Fruit fly (Drosophila melanogaster) whole organism, embryonic: Measurements from ENCODE around the gene Pkg21D.
A peak's percentile ranks its signal among the peaks of the same experiment; 100 is the strongest.

Experiments
- Asciz ChIP-seq: fragments of 200-800 bp; sonication (Bioruptor generic); optimal IDR thresholded peaks from 2 replicates; lab custom pipeline; 2017; ENCODE audit warnings: missing biosample characterization, mild to moderate bottlenecking, missing genetic modification characterization, missing genetic modification reagents
- CG10462 ChIP-seq: fragments of 200-800 bp; sonication (Bioruptor generic); optimal IDR thresholded peaks from 2 replicates; lab custom pipeline; 2016; ENCODE audit warnings: missing biosample characterization, missing genetic modification characterization
- CG11560 ChIP-seq: fragments of 200-800 bp; sonication (Bioruptor generic); IDR thresholded peaks from 3 replicates; pipeline ENCODE4 v1.3.6; 2022; ENCODE audit warnings: missing biosample characterization, missing genetic modification characterization
- CG13287 ChIP-seq: fragments of 200-800 bp; sonication (Bioruptor generic); IDR thresholded peaks from 2 replicates; pipeline ENCODE4 v1.3.6; 2022; ENCODE audit warnings: missing biosample characterization, missing genetic modification characterization; ENCODE audit not compliant: partially characterized antibody
- CG15514 ChIP-seq: fragments of 200-800 bp; sonication (Bioruptor generic); optimal IDR thresholded peaks from 3 replicates; lab custom pipeline; 2017; ENCODE audit warnings: missing biosample characterization, missing genetic modification characterization, mild to moderate bottlenecking, moderate library complexity, missing genetic modification reagents
- CG16863 ChIP-seq: fragments of 200-800 bp; sonication (Bioruptor generic); optimal IDR thresholded peaks from 3 replicates; lab custom pipeline; 2016; ENCODE audit warnings: missing biosample characterization, missing genetic modification characterization
- CG17385 ChIP-seq: fragments of 200-800 bp; sonication (Bioruptor generic); optimal IDR thresholded peaks from 3 replicates; lab custom pipeline; 2018; ENCODE audit warnings: missing biosample characterization, mild to moderate bottlenecking, missing genetic modification characterization
- CG2120 ChIP-seq: fragments of 200-800 bp; sonication (Bioruptor generic); optimal IDR thresholded peaks from 3 replicates; lab custom pipeline; 2016; ENCODE audit warnings: missing biosample characterization, missing genetic modification characterization
- CG34224 ChIP-seq: fragments of 200-800 bp; sonication (Bioruptor generic); IDR thresholded peaks from 3 replicates; pipeline ENCODE4 v1.3.6; 2022; ENCODE audit warnings: missing biosample characterization, missing genetic modification characterization; ENCODE audit not compliant: partially characterized antibody
- CG3847 ChIP-seq: fragments of 200-800 bp; sonication (Bioruptor generic); IDR thresholded peaks from 2 replicates; pipeline ENCODE4 v1.3.6; 2022; ENCODE audit warnings: missing biosample characterization, missing genetic modification characterization
- CG3995 ChIP-seq: fragments of 200-800 bp; sonication (Bioruptor generic); optimal IDR thresholded peaks from 3 replicates; lab custom pipeline; 2016; ENCODE audit warnings: missing biosample characterization, missing genetic modification characterization
- CG5180 ChIP-seq: fragments of 200-800 bp; sonication (Bioruptor generic); optimal IDR thresholded peaks from 3 replicates; lab custom pipeline; 2017; ENCODE audit warnings: missing biosample characterization, missing genetic modification characterization, mild to moderate bottlenecking, moderate library complexity, missing genetic modification reagents
- Dbx ChIP-seq: fragments of 200-800 bp; sonication (Bioruptor generic); IDR thresholded peaks from 3 replicates; pipeline ENCODE4 v1.3.6; 2022; ENCODE audit warnings: missing biosample characterization, missing genetic modification characterization
- Dll ChIP-seq: fragments of 200-800 bp; sonication (Bioruptor generic); IDR thresholded peaks from 4 replicates; pipeline ENCODE4 v1.3.6; 2022; ENCODE audit warnings: missing biosample characterization, missing genetic modification characterization; ENCODE audit not compliant: partially characterized antibody
- Dref ChIP-seq: fragments of 200-800 bp; sonication (Bioruptor generic); IDR thresholded peaks from 2 replicates; pipeline ENCODE4 v1.3.6; 2022; ENCODE audit warnings: missing biosample characterization, missing genetic modification characterization
- GATAe ChIP-seq: fragments of 200-800 bp; sonication (Bioruptor generic); conservative IDR thresholded peaks from 2 replicates; pipeline ENCODE4 v1.3.6; 2022; ENCODE audit warnings: missing biosample characterization, missing genetic modification characterization
- Gug ChIP-seq: fragments of 200-800 bp; sonication (Bioruptor generic); IDR thresholded peaks from 4 replicates; pipeline ENCODE4 v1.3.6; 2022; ENCODE audit warnings: missing biosample characterization, missing genetic modification characterization
- HLH54F ChIP-seq: fragments of 200-800 bp; sonication (Bioruptor generic); optimal IDR thresholded peaks from 3 replicates; lab custom pipeline; 2016; ENCODE audit warnings: missing biosample characterization, missing genetic modification characterization
- Hey ChIP-seq: fragments of 200-800 bp; sonication (Bioruptor generic); optimal IDR thresholded peaks from 3 replicates; lab custom pipeline; 2018; ENCODE audit warnings: missing biosample characterization, mild to moderate bottlenecking, missing genetic modification characterization
- Hmr ChIP-seq: fragments of 200-800 bp; sonication (Bioruptor generic); optimal IDR thresholded peaks from 3 replicates; lab custom pipeline; 2017; ENCODE audit warnings: mild to moderate bottlenecking, missing biosample characterization, missing genetic modification reagents, missing genetic modification characterization
- Hr39 ChIP-seq: fragments of >200 bp; optimal IDR thresholded peaks from 2 replicates; lab custom pipeline; 2017
- Optix ChIP-seq: fragments of 200-800 bp; sonication (Bioruptor generic); IDR thresholded peaks from 3 replicates; pipeline ENCODE4 v1.3.6; 2022; ENCODE audit warnings: missing biosample characterization, missing genetic modification characterization
- Stat92E ChIP-seq, 3 experiments: fragments of >200 bp in 2 of 3; fragments of 200-800 bp in 1 of 3; sonication (Bioruptor generic) in 1 of 3; optimal IDR thresholded peaks; 2 replicates each; lab custom pipeline; 2017 to 2019; ENCODE audit warnings: missing biosample characterization in 3 of 3, missing genetic modification characterization in 3 of 3, mild to moderate bottlenecking in 1 of 3, moderate library complexity in 1 of 3
- Trl ChIP-seq, 3 experiments: fragments of >200 bp in 2 of 3; fragments of 200-800 bp in 1 of 3; sonication (Bioruptor generic) in 1 of 3; optimal IDR thresholded peaks; 2 replicates in 1 of 3; 3 replicates in 2 of 3; lab custom pipeline; 2016 to 2017; ENCODE audit warnings: missing biosample characterization in 1 of 3, missing genetic modification characterization in 1 of 3
- Usf ChIP-seq: fragments of 200-800 bp; sonication (Bioruptor generic); optimal IDR thresholded peaks from 2 replicates; lab custom pipeline; 2017; ENCODE audit warnings: missing genotype, missing biosample characterization, missing genetic modification characterization
- bcd ChIP-seq: fragments of 200-800 bp; sonication (Bioruptor generic); optimal IDR thresholded peaks from 2 replicates; lab custom pipeline; 2017; ENCODE audit warnings: missing biosample characterization, mild to moderate bottlenecking, missing genetic modification characterization
- crc ChIP-seq: fragments of 200-800 bp; sonication (Bioruptor generic); optimal IDR thresholded peaks from 2 replicates; lab custom pipeline; 2016; ENCODE audit warnings: missing biosample characterization, missing genetic modification characterization
- fd102C ChIP-seq: fragments of 200-800 bp; sonication (Bioruptor generic); optimal IDR thresholded peaks from 2 replicates; lab custom pipeline; 2018; ENCODE audit warnings: missing biosample characterization, mild to moderate bottlenecking, missing genetic modification characterization, moderate library complexity
- gem ChIP-seq: fragments of 200-800 bp; sonication (Bioruptor generic); optimal IDR thresholded peaks from 2 replicates; lab custom pipeline; 2019; ENCODE audit warnings: missing biosample characterization, mild to moderate bottlenecking, missing genetic modification characterization, moderate library complexity
- h ChIP-seq: fragments of >200 bp; optimal IDR thresholded peaks from 2 replicates; lab custom pipeline; 2017
- pros ChIP-seq: fragments of 200-800 bp; sonication (Bioruptor generic); optimal IDR thresholded peaks from 3 replicates; lab custom pipeline; 2019; ENCODE audit warnings: missing biosample characterization, mild to moderate bottlenecking, missing genetic modification characterization, moderate library complexity
- pzg ChIP-seq: fragments of 200-800 bp; sonication (Bioruptor generic); optimal IDR thresholded peaks from 3 replicates; lab custom pipeline; 2018; ENCODE audit warnings: missing biosample characterization, mild to moderate bottlenecking, missing genetic modification characterization, moderate library complexity
- vnd ChIP-seq: fragments of 200-800 bp; sonication (Bioruptor generic); IDR thresholded peaks from 3 replicates; pipeline ENCODE4 v1.3.6; 2022; ENCODE audit warnings: missing biosample characterization, missing genetic modification characterization; ENCODE audit not compliant: partially characterized antibody
- vvl ChIP-seq: fragments of 200-800 bp; sonication (Bioruptor generic); IDR thresholded peaks from 2 replicates; pipeline ENCODE4 v1.3.6; 2022; ENCODE audit warnings: missing biosample characterization, missing genetic modification characterization
- yki ChIP-seq: fragments of >200 bp; optimal IDR thresholded peaks from 3 replicates; lab custom pipeline; 2018

Gene Pkg21D

dm6 chr2L:780182-780581 lies 10.4 kb downstream of the Pkg21D start, which contains the start of gene Gr21a:
Gene Gr21a (plus strand): TSS chr2L:780482.
- TF ChIP-seq bcd (GFP tag; lab: Kevin White, UChicago) = no peak
- no peak for TF ChIP-seq Stat92E (GFP tag; optimal IDR thresholded peaks at IDR 0.05; lab: Kevin White, UChicago)
- TF ChIP-seq Dll (GFP tag; lab: Robert Waterston, UW) = no peak
- no peak for TF ChIP-seq CG3995 (GFP tag; lab: Kevin White, UChicago)
- TF ChIP-seq CG13287 (GFP tag; lab: Robert Waterston, UW) = no peak
- TF ChIP-seq Optix (GFP tag; lab: Robert Waterston, UW) = no peak
- no peak for TF ChIP-seq CG2120
- TF ChIP-seq h = no peak
- no peak for TF ChIP-seq HLH54F
- no peak for TF ChIP-seq yki
- TF ChIP-seq Dbx (GFP tag; lab: Robert Waterston, UW) = no peak

dm6 chr2L:779123-779584 lies 11.4 kb downstream of the Pkg21D start, which contains the start of gene CG13947:
Gene CG13947 (plus strand): TSS chr2L:779173.
- TF ChIP-seq CG16863 (no peak), Hr39 (lab: Kevin White, UChicago) (peak; percentile 96), gem (tag; lab: Kevin White, UChicago) (no peak), CG5180 (GFP tag; lab: Kevin White, UChicago) (no peak), CG11560 (tag; lab: Robert Waterston, UW) (peak; percentile 11; the same call in 1 of the 3 replicates), Asciz (GFP tag; lab: Kevin White, UChicago) (no peak), fd102C (GFP tag; lab: Kevin White, UChicago) (no peak), CG15514 (GFP tag; lab: Kevin White, UChicago) (no peak), Optix (GFP tag; lab: Robert Waterston, UW) (no peak), pros (no peak)
- TF ChIP-seq, all 482 proteins: peak for 2

- TF ChIP-seq vnd (GFP tag; lab: Robert Waterston, UW) (no peak), Hmr (GFP tag; lab: Kevin White, UChicago) (no peak), h (no peak), Hey (tag; lab: Kevin White, UChicago) (no peak), Gug (no peak), Usf (GFP tag; lab: Kevin White, UChicago) (no peak), fd102C (GFP tag; lab: Kevin White, UChicago) (no peak), CG3847 (GFP tag; lab: Robert Waterston, UW) (no peak), vvl (GFP tag; lab: Robert Waterston, UW) (no peak), crc (no peak), Trl (optimal IDR thresholded peaks at IDR 0.05; lab: Kevin White, UChicago) (no peak), Trl (GFP tag; optimal IDR thresholded peaks at IDR 0.05; lab: Kevin White, UChicago) (no peak), GATAe (GFP tag; lab: Robert Waterston, UW) (no peak), CG34224 (GFP tag; lab: Robert Waterston, UW) (no peak), CG17385 (GFP tag; lab: Kevin White, UChicago) (no peak), pros (no peak)
These were observed 14.4 kb downstream of the Pkg21D start, which contains the start of gene CG13946 for dm6 chr2L:776236-776635. Gene CG13946 (plus strand): TSS chr2L:776536.

dm6 chr2L:773247-773646 lies 17.4 kb downstream of the Pkg21D start, which contains the start of gene CG12506:
Gene CG12506 (plus strand): TSS chr2L:773547.
- TF ChIP-seq pzg (no peak), CG10462 (GFP tag; lab: Kevin White, UChicago) (no peak), Dref (GFP tag; lab: Robert Waterston, UW) (0 out of 2 replicates have a peak, but pooled peaks have one; percentile 5)
- TF ChIP-seq, all 482 proteins: peak for 1
